Worm (Caenorhabditis elegans) whole organism, late embryonic: ENCODE results near the gene Y97E10AR.4.

Experiments
- C08G9.2 ChIP-seq: sonication (generic microtip); optimal IDR thresholded peaks from 2 replicates; lab custom pipeline; 2016; ENCODE audit warnings: mild to moderate bottlenecking, missing genetic modification characterization, moderate library complexity, missing compliant biosample characterization
- ama-1 ChIP-seq: fragments of 150-350 bp; optimal IDR thresholded peaks from 2 replicates; lab custom pipeline; 2014
- ceh-22 ChIP-seq: sonication (generic microtip); optimal IDR thresholded peaks from 2 replicates; lab custom pipeline; 2017; ENCODE audit warnings: missing biosample characterization, missing genetic modification characterization
- ceh-34 ChIP-seq: sonication (generic microtip); optimal IDR thresholded peaks from 2 replicates; lab custom pipeline; 2016; ENCODE audit warnings: mild to moderate bottlenecking, missing genetic modification characterization, missing compliant biosample characterization
- dve-1 ChIP-seq: sonication (generic microtip); optimal IDR thresholded peaks from 2 replicates; lab custom pipeline; 2017; ENCODE audit warnings: antibody characterized with exemption, mild to moderate bottlenecking, missing genetic modification characterization, missing compliant biosample characterization
- fkh-10 ChIP-seq: fragments of 150-350 bp; optimal IDR thresholded peaks from 2 replicates; lab custom pipeline; 2014; ENCODE audit warnings: missing biosample characterization, missing genetic modification reagents, missing genetic modification characterization
- nfya-1 ChIP-seq: sonication (generic microtip); optimal IDR thresholded peaks from 2 replicates; lab custom pipeline; 2017; ENCODE audit warnings: missing genetic modification characterization, mild to moderate bottlenecking, missing compliant biosample characterization, antibody characterized with exemption, moderate library complexity
- tbx-2 ChIP-seq: sonication (generic microtip); optimal IDR thresholded peaks from 2 replicates; lab custom pipeline; 2016; ENCODE audit warnings: missing genetic modification characterization, missing compliant biosample characterization
- unc-3 ChIP-seq, 2 experiments: fragments of 200-800 bp in 1 of 2; sonication (Bioruptor generic) in 1 of 2; sonication (generic microtip) in 1 of 2; conservative IDR thresholded peaks in 1 of 2; optimal IDR thresholded peaks in 1 of 2; 2 replicates each; pipeline versions ENCODE4 v1.3.6 to Lab custom; 2016 to 2022; ENCODE audit warnings: missing compliant biosample characterization in 2 of 2, missing genetic modification characterization in 2 of 2, missing genetic modification reagents in 1 of 2

DNA sequence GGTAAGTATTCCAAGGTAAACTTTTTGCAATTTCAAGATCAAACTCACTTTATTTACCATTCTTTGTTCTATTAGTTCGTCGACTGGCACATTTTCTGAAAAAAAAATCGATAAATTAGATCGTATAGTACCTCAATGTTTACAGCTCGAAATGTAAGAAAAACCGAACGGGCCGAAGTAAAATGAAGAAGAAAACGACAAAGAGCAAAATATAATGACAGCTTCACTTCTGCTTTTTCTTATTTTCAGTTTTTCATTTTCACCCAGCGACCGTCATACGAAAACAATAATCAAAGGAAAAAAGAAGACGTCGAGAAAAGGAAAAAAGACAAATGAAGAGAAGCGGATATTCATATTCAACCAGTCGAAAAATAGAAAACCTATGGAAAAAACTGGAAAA, 40.9 kb downstream of the Y97E10AR.4 start, which contains the start of gene che-7:
- no peak for TF ChIP-seq nfya-1 (tag; lab: Kevin White, UChicago)
- no peak for TF ChIP-seq ama-1
- no peak for TF ChIP-seq fkh-10
- no peak for TF ChIP-seq unc-3 (GFP tag; conservative IDR thresholded peaks at IDR 0.05; lab: Robert Waterston, UW)
- TF ChIP-seq unc-3 (tag; optimal IDR thresholded peaks at IDR 0.05; lab: Kevin White, UChicago), result no peak
- no peak for TF ChIP-seq C08G9.2 (tag; lab: Kevin White, UChicago)
- TF ChIP-seq dve-1 (tag; lab: Kevin White, UChicago), result no peak
- TF ChIP-seq tbx-2 (tag; lab: Kevin White, UChicago), result no peak
- TF ChIP-seq ceh-22 (tag; lab: Kevin White, UChicago), result no peak
- no peak for TF ChIP-seq ceh-34 (tag; lab: Kevin White, UChicago)
